Worm (Caenorhabditis elegans) whole organism, late embryonic: ENCODE measurements around the gene F53A9.9.

Experiments used
- C08G9.2 ChIP-seq: sonication (generic microtip); optimal IDR thresholded peaks from 2 replicates; lab custom pipeline; 2016; ENCODE audit warnings: mild to moderate bottlenecking, missing genetic modification characterization, moderate library complexity, missing compliant biosample characterization
- ceh-45 ChIP-seq: fragments of 200-800 bp; sonication (Bioruptor generic); IDR thresholded peaks from 2 replicates; pipeline ENCODE4 v1.3.6; 2022; ENCODE audit warnings: missing genetic modification reagents, missing genetic modification characterization, missing compliant biosample characterization
- ceh-9 ChIP-seq: sonication (generic microtip); optimal IDR thresholded peaks from 2 replicates; lab custom pipeline; 2016; ENCODE audit warnings: mild to moderate bottlenecking, missing genetic modification characterization, inconsistent platforms, missing compliant biosample characterization
- elt-2 ChIP-seq: sonication (generic microtip); optimal IDR thresholded peaks from 2 replicates; lab custom pipeline; 2016; ENCODE audit warnings: missing genetic modification reagents, missing genetic modification characterization, missing compliant biosample characterization
- fkh-6 ChIP-seq: sonication (generic microtip); optimal IDR thresholded peaks from 2 replicates; lab custom pipeline; 2016; ENCODE audit warnings: missing genetic modification characterization, missing compliant biosample characterization
- lin-11 ChIP-seq: fragments of 200-800 bp; sonication (Bioruptor generic); optimal IDR thresholded peaks from 2 replicates; lab custom pipeline; 2018; ENCODE audit warnings: mild to moderate bottlenecking, missing genetic modification characterization, missing compliant biosample characterization
- nfya-1 ChIP-seq: sonication (generic microtip); optimal IDR thresholded peaks from 2 replicates; lab custom pipeline; 2017; ENCODE audit warnings: missing genetic modification characterization, mild to moderate bottlenecking, missing compliant biosample characterization, antibody characterized with exemption, moderate library complexity
- pag-3 ChIP-seq: sonication (generic microtip); optimal IDR thresholded peaks from 2 replicates; lab custom pipeline; 2016; ENCODE audit warnings: missing compliant biosample characterization, missing genetic modification characterization, borderline replicate concordance
- pha-2 ChIP-seq: sonication (generic microtip); optimal IDR thresholded peaks from 2 replicates; lab custom pipeline; 2017; ENCODE audit warnings: mild to moderate bottlenecking, missing genetic modification characterization, missing compliant biosample characterization
- sdc-2 ChIP-seq: sonication (generic microtip); optimal IDR thresholded peaks from 2 replicates; lab custom pipeline; 2016; ENCODE audit warnings: missing genotype, missing genetic modification characterization, missing compliant biosample characterization

ce11 chrX:8711141-8711645 is 9.4 kb downstream of the F53A9.9 start, which contains the start of gene F53A9.1:
- TF ChIP-seq ceh-45 (GFP tag; lab: Robert Waterston, UW) (no peak), fkh-6 (tag; lab: Kevin White, UChicago) (no peak), lin-11 (tag; lab: Kevin White, UChicago) (no peak), ceh-9 (no peak), nfya-1 (tag; lab: Kevin White, UChicago) (no peak), sdc-2 (tag; lab: Kevin White, UChicago) (no peak), pha-2 (no peak), pag-3 (tag; lab: Kevin White, UChicago) (no peak), elt-2 (tag; lab: Kevin White, UChicago) (no peak), C08G9.2 (tag; lab: Kevin White, UChicago) (no peak)
